Worm (Caenorhabditis elegans) whole organism, mixed stage, embryonic: ENCODE measurements around the gene ada-2.

Source experiments
- M03D4.4 ChIP-seq: sonication (generic microtip); optimal IDR thresholded peaks from 2 replicates; lab custom pipeline; 2017; ENCODE audit warnings: mild to moderate bottlenecking, missing genetic modification characterization, missing compliant biosample characterization
- elt-1 ChIP-seq: sonication (generic microtip); optimal IDR thresholded peaks from 2 replicates; lab custom pipeline; 2017; ENCODE audit warnings: missing genetic modification characterization, mild to moderate bottlenecking, missing compliant biosample characterization, antibody characterized with exemption, moderate library complexity, borderline replicate concordance; ENCODE audit not compliant: insufficient read depth
- lsy-2 ChIP-seq: fragments of 150-350 bp; optimal IDR thresholded peaks from 2 replicates; lab custom pipeline; 2014; ENCODE audit warnings: missing biosample characterization, missing genetic modification characterization
- nhr-76 ChIP-seq: sonication (generic microtip); optimal IDR thresholded peaks from 2 replicates; lab custom pipeline; 2017; ENCODE audit warnings: missing biosample characterization, missing genetic modification characterization
- pha-4 ChIP-seq: fragments of 150-350 bp; optimal IDR thresholded peaks from 2 replicates; lab custom pipeline; 2018; ENCODE audit warnings: missing biosample characterization, missing genetic modification reagents, missing genetic modification characterization
- unc-39 ChIP-seq: fragments of 150-350 bp; optimal IDR thresholded peaks from 2 replicates; lab custom pipeline; 2014; ENCODE audit warnings: missing biosample characterization, missing genetic modification characterization
- unc-62 ChIP-seq: fragments of 150-350 bp; optimal IDR thresholded peaks from 2 replicates; lab custom pipeline; 2014; ENCODE audit warnings: missing biosample characterization, missing genetic modification reagents, missing genetic modification characterization

DNA sequence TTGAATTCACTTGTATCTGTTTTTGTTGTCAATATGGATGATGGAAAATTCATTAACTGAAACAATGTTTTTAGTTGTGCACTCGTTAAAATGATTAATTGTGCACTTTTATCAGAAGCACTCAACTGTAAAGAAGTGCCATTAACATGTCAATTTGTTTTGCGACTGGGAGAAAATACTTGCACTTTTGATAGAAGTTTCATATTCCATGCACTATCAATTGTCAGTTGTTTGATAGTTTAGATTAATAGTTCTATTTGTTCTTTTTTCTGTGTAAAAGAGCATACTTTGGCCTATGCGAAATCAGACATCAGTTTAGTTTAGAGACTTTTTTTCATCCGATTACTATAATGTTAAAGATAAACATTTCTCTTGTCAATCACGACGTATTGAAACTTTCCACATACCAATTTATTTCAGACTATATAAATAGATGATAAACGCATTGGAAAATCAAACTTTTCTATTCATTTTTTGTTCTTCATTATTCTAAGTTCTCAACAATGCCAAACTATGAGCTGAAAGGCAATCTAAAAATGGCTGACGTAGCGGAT is 37.9 kb downstream of the ada-2 start, which contains the start of gene C30G12.2:
- TF ChIP-seq unc-62 = no peak
- TF ChIP-seq nhr-76 (tag; lab: Kevin White, UChicago) = no peak
- TF ChIP-seq pha-4 (tag; lab: Kevin White, UChicago) = no peak
- no peak for TF ChIP-seq lsy-2 (tag; lab: Kevin White, UChicago)
- no peak for TF ChIP-seq unc-39 (tag; lab: Kevin White, UChicago)
- TF ChIP-seq M03D4.4 = no peak
- TF ChIP-seq elt-1 = no peak
